Worm (Caenorhabditis elegans) whole organism, L2 larva: ENCODE data around the gene otpl-3.

Experiments used
- C34F6.9 ChIP-seq: fragments of 150-350 bp; optimal IDR thresholded peaks from 2 replicates; lab custom pipeline; 2014; ENCODE audit warnings: missing biosample characterization, missing genetic modification characterization
- F13H6.1 ChIP-seq: sonication (generic microtip); optimal IDR thresholded peaks from 2 replicates; lab custom pipeline; 2016; ENCODE audit warnings: missing genetic modification characterization, missing compliant biosample characterization
- R02D3.7 ChIP-seq: fragments of 150-350 bp; optimal IDR thresholded peaks from 2 replicates; lab custom pipeline; 2014; ENCODE audit warnings: missing biosample characterization, missing genetic modification characterization
- Y55F3AM.14 ChIP-seq: fragments of 200-800 bp; sonication (Bioruptor generic); optimal IDR thresholded peaks from 2 replicates; lab custom pipeline; 2018; ENCODE audit warnings: mild to moderate bottlenecking, missing genetic modification characterization, missing compliant biosample characterization
- ZK546.5 ChIP-seq: sonication (generic microtip); optimal IDR thresholded peaks from 2 replicates; lab custom pipeline; 2017; ENCODE audit warnings: missing biosample characterization, missing genetic modification characterization
- alr-1 ChIP-seq: fragments of 150-350 bp; optimal IDR thresholded peaks from 2 replicates; lab custom pipeline; 2014; ENCODE audit warnings: missing biosample characterization, missing genetic modification characterization
- aly-2 ChIP-seq: fragments of 150-350 bp; optimal IDR thresholded peaks from 2 replicates; lab custom pipeline; 2014; ENCODE audit warnings: missing biosample characterization, missing genetic modification characterization
- ama-1 ChIP-seq: fragments of 150-350 bp; optimal IDR thresholded peaks from 2 replicates; lab custom pipeline; 2018; ENCODE audit warnings: inconsistent platforms
- blmp-1 ChIP-seq: sonication (generic microtip); optimal IDR thresholded peaks from 2 replicates; lab custom pipeline; 2017; ENCODE audit warnings: missing genetic modification characterization, mild to moderate bottlenecking, missing compliant biosample characterization, antibody characterized with exemption, moderate library complexity; ENCODE audit not compliant: insufficient read depth
- ceh-16 ChIP-seq: fragments of 150-350 bp; optimal IDR thresholded peaks from 2 replicates; lab custom pipeline; 2014; ENCODE audit warnings: missing biosample characterization, missing genetic modification characterization
- ceh-82 ChIP-seq: fragments of 150-350 bp; optimal IDR thresholded peaks from 2 replicates; lab custom pipeline; 2014; ENCODE audit warnings: missing biosample characterization, missing genetic modification characterization
- crh-2 ChIP-seq: sonication (generic microtip); optimal IDR thresholded peaks from 2 replicates; lab custom pipeline; 2017; ENCODE audit warnings: missing biosample characterization, missing genetic modification characterization
- dmd-4 ChIP-seq: sonication (generic microtip); optimal IDR thresholded peaks from 2 replicates; lab custom pipeline; 2017; ENCODE audit warnings: missing biosample characterization, missing genetic modification characterization
- egl-27 ChIP-seq: sonication (generic microtip); optimal IDR thresholded peaks from 3 replicates; lab custom pipeline; 2017; ENCODE audit warnings: missing biosample characterization, missing genetic modification reagents, missing genetic modification characterization
- elt-1 ChIP-seq: fragments of 150-350 bp; optimal IDR thresholded peaks from 2 replicates; lab custom pipeline; 2014; ENCODE audit warnings: missing biosample characterization, missing genetic modification characterization
- elt-3 ChIP-seq: sonication (generic microtip); optimal IDR thresholded peaks from 2 replicates; lab custom pipeline; 2017; ENCODE audit warnings: missing biosample characterization, missing genetic modification characterization
- fos-1 ChIP-seq: fragments of 150-350 bp; optimal IDR thresholded peaks from 2 replicates; lab custom pipeline; 2014; ENCODE audit warnings: missing biosample characterization, missing genetic modification characterization
- gmeb-1 ChIP-seq: fragments of 150-350 bp; optimal IDR thresholded peaks from 2 replicates; lab custom pipeline; 2014; ENCODE audit warnings: missing biosample characterization, missing genetic modification characterization
- lin-11 ChIP-seq: fragments of 150-350 bp; sonication (generic microtip); optimal IDR thresholded peaks from 2 replicates; lab custom pipeline; 2014; ENCODE audit warnings: missing biosample characterization, missing genetic modification characterization, inconsistent platforms, mixed read lengths
- lin-13 ChIP-seq: fragments of 150-350 bp; optimal IDR thresholded peaks from 2 replicates; lab custom pipeline; 2014; ENCODE audit warnings: missing biosample characterization, missing genetic modification reagents, missing genetic modification characterization
- lin-39 ChIP-seq: fragments of 150-350 bp; optimal IDR thresholded peaks from 2 replicates; lab custom pipeline; 2014; ENCODE audit warnings: missing biosample characterization, missing genetic modification reagents, missing genetic modification characterization
- lsy-2 ChIP-seq, 2 experiments: fragments of 150-350 bp in 1 of 2; sonication (generic microtip) in 1 of 2; optimal IDR thresholded peaks; 2 replicates each; lab custom pipeline; 2014 to 2017; ENCODE audit warnings: missing biosample characterization in 2 of 2, missing genetic modification characterization in 2 of 2
- mab-5 ChIP-seq: fragments of 150-350 bp; optimal IDR thresholded peaks from 2 replicates; lab custom pipeline; 2014; ENCODE audit warnings: missing biosample characterization, missing genetic modification characterization
- mbf-1 ChIP-seq: sonication (generic microtip); optimal IDR thresholded peaks from 2 replicates; lab custom pipeline; 2017; ENCODE audit warnings: missing biosample characterization, missing genetic modification characterization
- mdl-1 ChIP-seq, 2 experiments: fragments of 150-350 bp in 1 of 2; sonication (generic microtip) in 1 of 2; optimal IDR thresholded peaks; 2 replicates each; lab custom pipeline; 2017; ENCODE audit warnings: missing biosample characterization in 2 of 2, missing genetic modification characterization in 2 of 2
- nhr-10 ChIP-seq: sonication (generic microtip); optimal IDR thresholded peaks from 2 replicates; lab custom pipeline; 2017; ENCODE audit warnings: missing biosample characterization, missing genetic modification characterization
- nhr-11 ChIP-seq: fragments of 150-350 bp; optimal IDR thresholded peaks from 2 replicates; lab custom pipeline; 2014; ENCODE audit warnings: missing biosample characterization, missing genetic modification characterization
- nhr-12 ChIP-seq: fragments of 150-350 bp; optimal IDR thresholded peaks from 2 replicates; lab custom pipeline; 2014; ENCODE audit warnings: missing biosample characterization, missing genetic modification characterization
- nhr-129 ChIP-seq: fragments of 150-350 bp; optimal IDR thresholded peaks from 2 replicates; lab custom pipeline; 2014; ENCODE audit warnings: missing biosample characterization, missing genetic modification characterization
- nhr-21 ChIP-seq: fragments of 150-350 bp; optimal IDR thresholded peaks from 2 replicates; lab custom pipeline; 2014; ENCODE audit warnings: missing biosample characterization, missing genetic modification characterization
- nhr-23 ChIP-seq: fragments of 150-350 bp; optimal IDR thresholded peaks from 2 replicates; lab custom pipeline; 2014; ENCODE audit warnings: missing biosample characterization, missing genetic modification reagents, missing genetic modification characterization
- nhr-237 ChIP-seq: fragments of 150-350 bp; optimal IDR thresholded peaks from 2 replicates; lab custom pipeline; 2014; ENCODE audit warnings: missing biosample characterization, missing genetic modification characterization
- nhr-25 ChIP-seq: fragments of 150-350 bp; sonication (generic microtip); optimal IDR thresholded peaks from 3 replicates; lab custom pipeline; 2014; ENCODE audit warnings: missing biosample characterization, missing genetic modification characterization
- nhr-6 ChIP-seq: fragments of 150-350 bp; optimal IDR thresholded peaks from 2 replicates; lab custom pipeline; 2014; ENCODE audit warnings: missing biosample characterization, missing genetic modification characterization
- nhr-77 ChIP-seq: fragments of 150-350 bp; optimal IDR thresholded peaks from 2 replicates; lab custom pipeline; 2014; ENCODE audit warnings: missing biosample characterization, missing genetic modification characterization
- peb-1 ChIP-seq: fragments of 150-350 bp; optimal IDR thresholded peaks from 2 replicates; lab custom pipeline; 2014; ENCODE audit warnings: missing biosample characterization, missing genetic modification characterization
- sem-4 ChIP-seq: fragments of 150-350 bp; optimal IDR thresholded peaks from 2 replicates; lab custom pipeline; 2014; ENCODE audit warnings: missing biosample characterization, missing genetic modification reagents, missing genetic modification characterization
- skn-1 ChIP-seq: sonication (generic microtip); optimal IDR thresholded peaks from 2 replicates; lab custom pipeline; 2017; ENCODE audit warnings: missing biosample characterization, missing genetic modification characterization
- sma-3 ChIP-seq: sonication (generic microtip); optimal IDR thresholded peaks from 2 replicates; lab custom pipeline; 2016; ENCODE audit warnings: missing genetic modification reagents, missing genetic modification characterization, missing compliant biosample characterization
- sma-9 ChIP-seq, 2 experiments: fragments of 150-350 bp in 1 of 2; sonication (generic microtip) in 1 of 2; optimal IDR thresholded peaks; 2 replicates each; lab custom pipeline; 2014 to 2016; ENCODE audit warnings: missing genetic modification characterization in 2 of 2, mild to moderate bottlenecking in 1 of 2, missing biosample characterization in 1 of 2, missing compliant biosample characterization in 1 of 2, missing genetic modification reagents in 1 of 2, moderate library complexity in 1 of 2
- snpc-4 ChIP-seq: fragments of 150-350 bp; optimal IDR thresholded peaks from 2 replicates; lab custom pipeline; 2014; ENCODE audit warnings: missing biosample characterization, missing genetic modification characterization
- unc-39 ChIP-seq: fragments of 150-350 bp; optimal IDR thresholded peaks from 2 replicates; lab custom pipeline; 2014; ENCODE audit warnings: missing biosample characterization, missing genetic modification characterization
- unc-55 ChIP-seq: fragments of 150-350 bp; sonication (generic microtip); optimal IDR thresholded peaks from 3 replicates; lab custom pipeline; 2014; ENCODE audit warnings: missing biosample characterization, missing genetic modification reagents, missing genetic modification characterization
- unc-62 ChIP-seq: fragments of 150-350 bp; optimal IDR thresholded peaks from 2 replicates; lab custom pipeline; 2014; ENCODE audit warnings: missing biosample characterization, missing genetic modification reagents, missing genetic modification characterization
- zag-1 ChIP-seq: fragments of 150-350 bp; optimal IDR thresholded peaks from 2 replicates; lab custom pipeline; 2014; ENCODE audit warnings: missing biosample characterization, missing genetic modification characterization
- ztf-1 ChIP-seq: fragments of 200-800 bp; sonication (Bioruptor generic); conservative IDR thresholded peaks from 2 replicates; pipeline ENCODE4 v1.3.6; 2022; ENCODE audit warnings: missing genetic modification characterization, missing compliant biosample characterization
- ztf-11 ChIP-seq: sonication (generic microtip); optimal IDR thresholded peaks from 2 replicates; lab custom pipeline; 2017; ENCODE audit warnings: missing biosample characterization, missing genetic modification characterization
- ztf-4 ChIP-seq: fragments of 150-350 bp; optimal IDR thresholded peaks from 2 replicates; lab custom pipeline; 2014; ENCODE audit warnings: missing biosample characterization, missing genetic modification characterization

otpl-3 gene

DNA sequence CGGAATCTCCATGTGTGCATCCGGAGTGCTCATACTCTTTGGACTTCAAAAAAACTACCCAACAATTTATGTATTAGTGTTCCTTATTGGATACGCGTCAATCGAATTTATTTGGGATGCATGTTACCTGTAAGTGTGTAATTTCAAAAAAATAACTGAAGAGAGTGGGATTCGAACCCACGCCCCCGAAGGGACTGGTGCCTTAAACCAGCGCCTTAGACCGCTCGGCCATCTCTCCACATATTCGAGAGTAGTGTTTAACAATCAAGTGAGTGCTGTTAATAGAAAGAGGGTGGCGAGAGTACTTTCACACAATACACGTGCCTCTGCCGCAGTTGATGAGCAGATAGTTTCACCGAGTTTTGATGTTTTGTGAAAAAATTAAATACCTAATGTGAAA lies 21.6 kb downstream of the otpl-3 start:
- TF ChIP-seq gmeb-1 (no peak), Y55F3AM.14 (GFP tag; lab: Kevin White, UChicago) (no peak), nhr-21 (tag; lab: Kevin White, UChicago) (peak; percentile 21), unc-39 (no peak), lin-13 (GFP tag; lab: Kevin White, UChicago) (peak; percentile 36), elt-1 (tag; lab: Kevin White, UChicago) (no peak), crh-2 (tag; lab: Kevin White, UChicago) (peak; percentile 53), nhr-77 (tag; lab: Kevin White, UChicago) (no peak), nhr-6 (no peak), nhr-10 (tag; lab: Kevin White, UChicago) (no peak), dmd-4 (no peak), alr-1 (tag; lab: Kevin White, UChicago) (no peak), skn-1 (tag; lab: Kevin White, UChicago) (no peak), nhr-12 (tag; lab: Kevin White, UChicago) (no peak), egl-27 (tag; lab: Kevin White, UChicago) (no peak), mbf-1 (tag; lab: Kevin White, UChicago) (no peak), mdl-1 (tag; optimal IDR thresholded peaks at IDR 0.05; lab: Kevin White, UChicago) (peak; percentile 11 to 53), ceh-82 (tag; lab: Kevin White, UChicago) (no peak), unc-62 (GFP tag; lab: Kevin White, UChicago) (no peak), nhr-11 (no peak), blmp-1 (tag; lab: Kevin White, UChicago) (no peak), peb-1 (tag; lab: Kevin White, UChicago) (no peak), elt-3 (tag; lab: Kevin White, UChicago) (no peak), C34F6.9 (tag; lab: Kevin White, UChicago) (peak; percentile 11), ZK546.5 (no peak), sma-9 (GFP tag; optimal IDR thresholded peaks at IDR 0.05; lab: Kevin White, UChicago) (peak; percentile 46), sma-9 (tag; optimal IDR thresholded peaks at IDR 0.05; lab: Kevin White, UChicago) (no peak), sma-3 (peak; percentile 58), unc-55 (GFP tag; lab: Kevin White, UChicago) (peak; percentile 74), nhr-23 (tag; lab: Kevin White, UChicago) (no peak), zag-1 (tag; lab: Kevin White, UChicago) (no peak), lin-39 (tag; lab: Kevin White, UChicago) (no peak), fos-1 (peak; percentile 25), mab-5 (tag; lab: Kevin White, UChicago) (no peak), nhr-129 (tag; lab: Kevin White, UChicago) (peak; percentile 74), lin-11 (tag; lab: Kevin White, UChicago) (no peak), F13H6.1 (tag; lab: Kevin White, UChicago) (peak; percentile 55), lsy-2 (tag; optimal IDR thresholded peaks at IDR 0.05; lab: Kevin White, UChicago) (peak; percentile 37 to 41), ama-1 (lab: Kevin White, UChicago) (no peak), ztf-1 (GFP tag; lab: Robert Waterston, UW) (no peak), nhr-25 (tag; lab: Kevin White, UChicago) (peak; percentile 7), ceh-16 (tag; lab: Kevin White, UChicago) (no peak), ztf-4 (tag; lab: Kevin White, UChicago) (no peak), nhr-237 (no peak), ztf-11 (tag; lab: Kevin White, UChicago) (no peak), aly-2 (tag; lab: Kevin White, UChicago) (no peak), R02D3.7 (tag; lab: Kevin White, UChicago) (no peak), snpc-4 (tag; lab: Kevin White, UChicago) (no peak), sem-4 (tag; lab: Kevin White, UChicago) (no peak)
